Fruit fly (Drosophila melanogaster) whole organism, embryonic: ENCODE results near the gene CNMa.

Experiments used
- BtbVII ChIP-seq: fragments of 200-800 bp; sonication (Bioruptor generic); optimal IDR thresholded peaks from 3 replicates; lab custom pipeline; 2017; ENCODE audit warnings: missing biosample characterization, mild to moderate bottlenecking, missing genetic modification characterization
- C15 ChIP-seq: fragments of 200-800 bp; sonication (Bioruptor generic); IDR thresholded peaks from 3 replicates; pipeline ENCODE4 v1.3.6; 2022; ENCODE audit warnings: missing biosample characterization, missing genetic modification characterization
- CG10267 ChIP-seq: fragments of 200-800 bp; sonication (Bioruptor generic); optimal IDR thresholded peaks from 2 replicates; lab custom pipeline; 2018; ENCODE audit warnings: missing biosample characterization, mild to moderate bottlenecking, missing genetic modification characterization, moderate library complexity
- CG10274 ChIP-seq: fragments of 200-800 bp; sonication (Bioruptor generic); optimal IDR thresholded peaks from 3 replicates; lab custom pipeline; 2017; ENCODE audit warnings: missing biosample characterization, mild to moderate bottlenecking, missing genetic modification characterization
- CG10321 ChIP-seq: fragments of 200-800 bp; sonication (Bioruptor generic); IDR thresholded peaks from 2 replicates; pipeline ENCODE4 v1.3.6; 2022; ENCODE audit warnings: missing biosample characterization, missing genetic modification characterization
- CG12236 ChIP-seq: fragments of 200-800 bp; sonication (Bioruptor generic); optimal IDR thresholded peaks from 2 replicates; lab custom pipeline; 2016; ENCODE audit warnings: missing biosample characterization, missing genetic modification characterization
- CG13296 ChIP-seq: fragments of 200-800 bp; sonication (Bioruptor generic); optimal IDR thresholded peaks from 3 replicates; lab custom pipeline; 2018; ENCODE audit warnings: missing biosample characterization, mild to moderate bottlenecking, missing genetic modification characterization
- CG14050 ChIP-seq: fragments of 200-800 bp; sonication (Bioruptor generic); IDR thresholded peaks from 3 replicates; pipeline ENCODE4 v1.3.6; 2022; ENCODE audit warnings: missing biosample characterization, missing genetic modification characterization
- CG14860 ChIP-seq: fragments of 200-800 bp; sonication (Bioruptor generic); IDR thresholded peaks from 3 replicates; pipeline ENCODE4 v1.3.6; 2022; ENCODE audit warnings: missing biosample characterization, missing genetic modification characterization; ENCODE audit not compliant: partially characterized antibody
- CG15269 ChIP-seq: fragments of 200-800 bp; sonication (Bioruptor generic); optimal IDR thresholded peaks from 2 replicates; lab custom pipeline; 2018; ENCODE audit warnings: missing biosample characterization, mild to moderate bottlenecking, missing genetic modification characterization, moderate library complexity
- CG17361 ChIP-seq: fragments of 200-800 bp; sonication (Bioruptor generic); IDR thresholded peaks from 3 replicates; pipeline ENCODE4 v1.3.6; 2022; ENCODE audit warnings: missing biosample characterization, missing genetic modification characterization
- CG17802 ChIP-seq: fragments of 200-800 bp; sonication (Bioruptor generic); optimal IDR thresholded peaks from 2 replicates; lab custom pipeline; 2018; ENCODE audit warnings: missing biosample characterization, mild to moderate bottlenecking, missing genetic modification characterization, moderate library complexity
- CG18476 ChIP-seq: fragments of 200-800 bp; sonication (Bioruptor generic); optimal IDR thresholded peaks from 2 replicates; lab custom pipeline; 2016; ENCODE audit warnings: missing biosample characterization, mild to moderate bottlenecking, missing genetic modification characterization
- CG2116 ChIP-seq: fragments of 200-800 bp; sonication (Bioruptor generic); optimal IDR thresholded peaks from 3 replicates; lab custom pipeline; 2018; ENCODE audit warnings: missing biosample characterization, mild to moderate bottlenecking, missing genetic modification characterization
- CG2129 ChIP-seq: fragments of 200-800 bp; sonication (Bioruptor generic); IDR thresholded peaks from 2 replicates; pipeline ENCODE4 v1.3.6; 2022; ENCODE audit warnings: missing biosample characterization, missing genetic modification characterization; ENCODE audit not compliant: partially characterized antibody
- CG3838 ChIP-seq: fragments of 200-800 bp; sonication (Bioruptor generic); optimal IDR thresholded peaks from 3 replicates; lab custom pipeline; 2016; ENCODE audit warnings: missing biosample characterization, missing genetic modification characterization
- CG6689 ChIP-seq: fragments of 200-800 bp; sonication (Bioruptor generic); IDR thresholded peaks from 2 replicates; pipeline ENCODE4 v1.3.6; 2022; ENCODE audit warnings: missing biosample characterization, missing genetic modification characterization
- CG6854 ChIP-seq: fragments of 200-800 bp; sonication (Bioruptor generic); optimal IDR thresholded peaks from 3 replicates; lab custom pipeline; 2017; ENCODE audit warnings: missing biosample characterization, mild to moderate bottlenecking, missing genetic modification characterization
- CG7786 ChIP-seq: fragments of 200-800 bp; sonication (Bioruptor generic); optimal IDR thresholded peaks from 2 replicates; lab custom pipeline; 2016; ENCODE audit warnings: missing biosample characterization, missing genetic modification characterization
- CG7839 ChIP-seq: fragments of 200-800 bp; sonication (Bioruptor generic); optimal IDR thresholded peaks from 3 replicates; lab custom pipeline; 2018; ENCODE audit warnings: missing biosample characterization, mild to moderate bottlenecking, missing genetic modification characterization, moderate library complexity
- CG7987 ChIP-seq: fragments of 200-800 bp; sonication (Bioruptor generic); optimal IDR thresholded peaks from 2 replicates; lab custom pipeline; 2018; ENCODE audit warnings: missing biosample characterization, mild to moderate bottlenecking, missing genetic modification characterization, moderate library complexity
- CG9727 ChIP-seq: fragments of 200-800 bp; sonication (Bioruptor generic); optimal IDR thresholded peaks from 3 replicates; lab custom pipeline; 2017; ENCODE audit warnings: missing biosample characterization, mild to moderate bottlenecking, missing genetic modification characterization
- Doc3 ChIP-seq: fragments of 200-800 bp; sonication (Bioruptor generic); IDR thresholded peaks from 3 replicates; pipeline ENCODE4 v1.3.6; 2022; ENCODE audit warnings: missing biosample characterization, missing genetic modification characterization; ENCODE audit not compliant: partially characterized antibody
- Fer1 ChIP-seq: fragments of 200-800 bp; sonication (Bioruptor generic); optimal IDR thresholded peaks from 2 replicates; lab custom pipeline; 2017; ENCODE audit warnings: missing biosample characterization, mild to moderate bottlenecking, missing genetic modification characterization
- Hand ChIP-seq: fragments of 200-800 bp; sonication (Bioruptor generic); optimal IDR thresholded peaks from 2 replicates; lab custom pipeline; 2017; ENCODE audit warnings: mild to moderate bottlenecking, missing biosample characterization, missing genetic modification reagents, missing genetic modification characterization
- NC2β ChIP-seq: fragments of 200-800 bp; sonication (Bioruptor generic); optimal IDR thresholded peaks from 2 replicates; lab custom pipeline; 2016; ENCODE audit warnings: missing biosample characterization, missing genetic modification characterization
- Rx ChIP-seq: fragments of 200-800 bp; sonication (Bioruptor generic); IDR thresholded peaks from 2 replicates; pipeline ENCODE4 v1.3.6; 2022; ENCODE audit warnings: missing biosample characterization, missing genetic modification characterization
- Side ChIP-seq: fragments of 200-800 bp; sonication (Bioruptor generic); optimal IDR thresholded peaks from 2 replicates; lab custom pipeline; 2016; ENCODE audit warnings: missing biosample characterization, missing genetic modification characterization
- Sry-δ ChIP-seq: fragments of 200-800 bp; sonication (Bioruptor generic); optimal IDR thresholded peaks from 2 replicates; lab custom pipeline; 2016; ENCODE audit warnings: missing biosample characterization, missing genetic modification characterization
- TFAM ChIP-seq: fragments of 200-800 bp; sonication (Bioruptor generic); optimal IDR thresholded peaks from 2 replicates; lab custom pipeline; 2017; ENCODE audit warnings: missing biosample characterization, missing genetic modification characterization, inconsistent platforms
- bowl ChIP-seq: fragments of 200-800 bp; sonication (Bioruptor generic); IDR thresholded peaks from 2 replicates; pipeline ENCODE4 v1.3.6; 2022; ENCODE audit warnings: missing biosample characterization, missing genetic modification characterization
- cg ChIP-seq: fragments of 200-800 bp; sonication (Bioruptor generic); optimal IDR thresholded peaks from 3 replicates; lab custom pipeline; 2019; ENCODE audit warnings: missing biosample characterization, mild to moderate bottlenecking, missing genetic modification characterization, moderate library complexity
- fd3F ChIP-seq: fragments of 200-800 bp; sonication (Bioruptor generic); optimal IDR thresholded peaks from 2 replicates; lab custom pipeline; 2018; ENCODE audit warnings: missing biosample characterization, mild to moderate bottlenecking, missing genetic modification characterization, moderate library complexity
- gce ChIP-seq: fragments of 200-800 bp; sonication (Bioruptor generic); IDR thresholded peaks from 3 replicates; pipeline ENCODE4 v1.3.6; 2022; ENCODE audit warnings: missing biosample characterization, missing genetic modification characterization
- hb ChIP-seq: fragments of 200-800 bp; sonication (Bioruptor generic); IDR thresholded peaks from 3 replicates; pipeline ENCODE4 v1.3.6; 2022; ENCODE audit warnings: missing biosample characterization, missing genetic modification characterization; ENCODE audit not compliant: partially characterized antibody
- hth ChIP-seq: fragments of >200 bp; optimal IDR thresholded peaks from 2 replicates; lab custom pipeline; 2017; ENCODE audit warnings: inconsistent platforms
- kay ChIP-seq: fragments of 200-800 bp; sonication (Bioruptor generic); optimal IDR thresholded peaks from 2 replicates; lab custom pipeline; 2016; ENCODE audit warnings: missing biosample characterization, missing genetic modification characterization
- lilli ChIP-seq: fragments of 200-800 bp; sonication (Bioruptor generic); optimal IDR thresholded peaks from 3 replicates; lab custom pipeline; 2016; ENCODE audit warnings: missing biosample characterization, missing genetic modification characterization
- oc ChIP-seq: fragments of 200-800 bp; sonication (Bioruptor generic); optimal IDR thresholded peaks from 2 replicates; lab custom pipeline; 2018; ENCODE audit warnings: missing biosample characterization, mild to moderate bottlenecking, missing genetic modification characterization, moderate library complexity
- pb ChIP-seq: fragments of 200-800 bp; sonication (Bioruptor generic); optimal IDR thresholded peaks from 3 replicates; lab custom pipeline; 2016; ENCODE audit warnings: missing biosample characterization, missing genetic modification characterization
- pfk ChIP-seq: fragments of 200-800 bp; sonication (Bioruptor generic); optimal IDR thresholded peaks from 2 replicates; lab custom pipeline; 2018; ENCODE audit warnings: missing biosample characterization, mild to moderate bottlenecking, missing genetic modification characterization, moderate library complexity
- ranshi ChIP-seq: fragments of 200-800 bp; sonication (Bioruptor generic); IDR thresholded peaks from 2 replicates; pipeline ENCODE4 v1.3.6; 2022; ENCODE audit warnings: missing biosample characterization, missing genetic modification characterization
- schlank ChIP-seq: fragments of 200-800 bp; sonication (Bioruptor generic); optimal IDR thresholded peaks from 2 replicates; lab custom pipeline; 2018; ENCODE audit warnings: missing biosample characterization, mild to moderate bottlenecking, missing genetic modification characterization
- slp2 ChIP-seq: fragments of 200-800 bp; sonication (Bioruptor generic); optimal IDR thresholded peaks from 2 replicates; lab custom pipeline; 2016; ENCODE audit warnings: missing biosample characterization, missing genetic modification characterization
- tgo ChIP-seq: fragments of 200-800 bp; sonication (Bioruptor generic); IDR thresholded peaks from 3 replicates; pipeline ENCODE4 v1.3.6; 2022; ENCODE audit warnings: missing biosample characterization, missing genetic modification characterization
- tin ChIP-seq: fragments of 200-800 bp; sonication (Bioruptor generic); optimal IDR thresholded peaks from 3 replicates; lab custom pipeline; 2016; ENCODE audit warnings: missing biosample characterization, missing genetic modification characterization
- tna ChIP-seq: fragments of 200-800 bp; sonication (Bioruptor generic); IDR thresholded peaks from 2 replicates; pipeline ENCODE4 v1.3.6; 2022; ENCODE audit warnings: missing biosample characterization, missing genetic modification characterization; ENCODE audit not compliant: partially characterized antibody
- toy ChIP-seq: fragments of 200-800 bp; sonication (Bioruptor generic); IDR thresholded peaks from 2 replicates; pipeline ENCODE4 v1.3.6; 2022; ENCODE audit warnings: missing biosample characterization, missing genetic modification characterization
- trh ChIP-seq: fragments of 200-800 bp; sonication (Bioruptor generic); optimal IDR thresholded peaks from 2 replicates; lab custom pipeline; 2016; ENCODE audit warnings: missing biosample characterization, missing genetic modification characterization
- vvl ChIP-seq: fragments of 200-800 bp; sonication (Bioruptor generic); IDR thresholded peaks from 2 replicates; pipeline ENCODE4 v1.3.6; 2022; ENCODE audit warnings: missing biosample characterization, missing genetic modification characterization
- zen ChIP-seq: fragments of 200-800 bp; sonication (Bioruptor generic); optimal IDR thresholded peaks from 3 replicates; lab custom pipeline; 2018; ENCODE audit warnings: missing biosample characterization, mild to moderate bottlenecking, missing genetic modification characterization, moderate library complexity

CNMa gene

DNA sequence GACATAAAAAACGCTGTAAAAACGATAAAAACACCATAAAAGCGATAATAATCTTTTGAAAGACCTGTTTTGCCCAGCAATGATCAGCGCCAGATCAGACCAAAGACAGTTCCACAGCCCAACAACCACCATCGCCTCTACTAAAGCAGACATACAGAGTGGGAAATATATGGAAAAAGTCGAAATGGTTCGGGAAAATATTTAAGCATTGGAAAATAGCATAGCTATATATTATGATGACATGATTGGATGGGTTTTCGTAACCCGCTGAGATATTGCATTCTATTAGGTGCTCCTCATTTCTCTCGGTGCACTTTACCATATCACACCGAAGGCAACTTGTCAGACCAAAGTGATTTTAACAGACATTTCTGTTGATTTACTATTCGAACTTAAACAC, 46.8 kb downstream of the CNMa start (continued):
- TF ChIP-seq TFAM (GFP tag; lab: Kevin White, UChicago) = peak; percentile 26
- peak; percentile 87 for TF ChIP-seq Rx (GFP tag; lab: Robert Waterston, UW)
- TF ChIP-seq Hand (GFP tag; lab: Kevin White, UChicago) = peak; percentile 47
- peak; percentile 77 for TF ChIP-seq CG10267 (tag; lab: Kevin White, UChicago)
- peak; percentile 88 for TF ChIP-seq Fer1
- TF ChIP-seq CG7839 (tag; lab: Kevin White, UChicago) = peak; percentile 93
- TF ChIP-seq tgo = peak; percentile 95
- peak; percentile 85 for TF ChIP-seq pb (GFP tag; lab: Kevin White, UChicago)
- peak; percentile 57 for TF ChIP-seq Sry-δ (GFP tag; lab: Kevin White, UChicago)
- TF ChIP-seq CG17802 = peak; percentile 63
- peak; percentile 95 for TF ChIP-seq CG15269 (tag; lab: Kevin White, UChicago)
- TF ChIP-seq CG14860 = no peak
- TF ChIP-seq CG2129 (GFP tag; lab: Robert Waterston, UW) = no peak
- TF ChIP-seq Side = peak; percentile 88
- peak; percentile 92 for TF ChIP-seq CG13296
- TF ChIP-seq tna = no peak
- peak; percentile 79 for TF ChIP-seq slp2 (GFP tag; lab: Kevin White, UChicago)
- TF ChIP-seq CG17361 (GFP tag; lab: Robert Waterston, UW) = peak; percentile 82
- peak; percentile 73 for TF ChIP-seq CG12236 (GFP tag; lab: Kevin White, UChicago)
- peak; percentile 79 for TF ChIP-seq toy (GFP tag; lab: Robert Waterston, UW)
- peak; percentile 78 for TF ChIP-seq kay (GFP tag; lab: Kevin White, UChicago)
- TF ChIP-seq trh (GFP tag; lab: Kevin White, UChicago) = peak; percentile 75
- TF ChIP-seq CG10321 (GFP tag; lab: Robert Waterston, UW) = peak; percentile 70
- peak; percentile 94 for TF ChIP-seq vvl (GFP tag; lab: Robert Waterston, UW)
- peak; percentile 88 for TF ChIP-seq oc (tag; lab: Kevin White, UChicago)
- TF ChIP-seq CG14050 (GFP tag; lab: Robert Waterston, UW) = peak; percentile 90
- TF ChIP-seq zen (tag; lab: Kevin White, UChicago) = peak; percentile 53
- TF ChIP-seq bowl (GFP tag; lab: Robert Waterston, UW) = peak; percentile 78
- TF ChIP-seq CG18476 = peak; percentile 74
- peak; percentile 60 for TF ChIP-seq CG10274 (GFP tag; lab: Kevin White, UChicago)
- TF ChIP-seq CG9727 (GFP tag; lab: Kevin White, UChicago) = peak; percentile 82
- peak; percentile 70 for TF ChIP-seq NC2β (GFP tag; lab: Kevin White, UChicago)
- peak; percentile 84; the same call in 1 of the 3 replicates for TF ChIP-seq gce (GFP tag; lab: Robert Waterston, UW)
- peak; percentile 81 for TF ChIP-seq BtbVII (GFP tag; lab: Kevin White, UChicago)
- TF ChIP-seq hb (GFP tag; lab: Robert Waterston, UW) = no peak
- peak; percentile 64 for TF ChIP-seq CG3838 (GFP tag; lab: Kevin White, UChicago)
- peak; percentile 81 for TF ChIP-seq CG7987 (GFP tag; lab: Kevin White, UChicago)
- peak; percentile 90 for TF ChIP-seq CG6689 (GFP tag; lab: Robert Waterston, UW)
- TF ChIP-seq fd3F (GFP tag; lab: Kevin White, UChicago) = peak; percentile 91
- peak; percentile 49 for TF ChIP-seq CG2116 (GFP tag; lab: Kevin White, UChicago)
- TF ChIP-seq CG6854 (GFP tag; lab: Kevin White, UChicago) = peak; percentile 73
- TF ChIP-seq lilli = peak; percentile 92
- no peak for TF ChIP-seq Doc3
- peak; percentile 92 for TF ChIP-seq ranshi (GFP tag; lab: Robert Waterston, UW)
- no peak for TF ChIP-seq pfk
- no peak for TF ChIP-seq hth (lab: Kevin White, UChicago)
- TF ChIP-seq C15 (GFP tag; lab: Robert Waterston, UW) = peak; percentile 80; the same call in 2 of the 3 replicates
- peak; percentile 80 for TF ChIP-seq schlank (tag; lab: Kevin White, UChicago)
- peak; percentile 85 for TF ChIP-seq CG7786 (GFP tag; lab: Kevin White, UChicago)
- TF ChIP-seq tin (GFP tag; lab: Kevin White, UChicago) = peak; percentile 88
- no peak for TF ChIP-seq cg
